Worm (Caenorhabditis elegans) whole organism, late embryonic: ENCODE data around the gene EEED8.2.

ENCODE experiments used
- ceh-14 ChIP-seq: sonication (generic microtip); optimal IDR thresholded peaks from 2 replicates; lab custom pipeline; 2016; ENCODE audit warnings: missing genotype, missing genetic modification characterization, missing compliant biosample characterization
- dve-1 ChIP-seq: sonication (generic microtip); optimal IDR thresholded peaks from 2 replicates; lab custom pipeline; 2017; ENCODE audit warnings: antibody characterized with exemption, mild to moderate bottlenecking, missing genetic modification characterization, missing compliant biosample characterization
- elt-2 ChIP-seq: sonication (generic microtip); optimal IDR thresholded peaks from 2 replicates; lab custom pipeline; 2016; ENCODE audit warnings: missing genetic modification reagents, missing genetic modification characterization, missing compliant biosample characterization
- nhr-11 ChIP-seq: fragments of 150-350 bp; optimal IDR thresholded peaks from 2 replicates; lab custom pipeline; 2014; ENCODE audit warnings: missing biosample characterization, missing genetic modification characterization
- unc-55 ChIP-seq: sonication (generic microtip); optimal IDR thresholded peaks from 2 replicates; lab custom pipeline; 2017; ENCODE audit warnings: missing biosample characterization, missing genetic modification reagents, missing genetic modification characterization

EEED8.2 gene

ce11 chrII:5460911-5461310, 44.4 kb downstream of the EEED8.2 start (continued):
- no peak for TF ChIP-seq ceh-14
- peak; percentile 34 for TF ChIP-seq elt-2 (tag; lab: Kevin White, UChicago)
- TF ChIP-seq, all 69 proteins: peak for 7

ce11 chrII:5463692-5464300, 47.3 kb downstream of the EEED8.2 start:
- peak; percentile 34 for TF ChIP-seq unc-55 (GFP tag; lab: Kevin White, UChicago)
- no peak for TF ChIP-seq dve-1 (tag; lab: Kevin White, UChicago)

ce11 chrII:5465729-5466408, 49.4 kb downstream of the EEED8.2 start, which contains the start of gene clr-1:
Gene clr-1 (plus strand): TSS chrII:5466358.
- no peak for TF ChIP-seq nhr-11 (tag; lab: Kevin White, UChicago)
- TF ChIP-seq unc-55 (GFP tag; lab: Kevin White, UChicago), result peak; percentile 48
